Fruit fly (Drosophila melanogaster) whole organism: ENCODE data around the gene CecC.

ENCODE experiments used
- Dll ChIP-seq: fragments of >200 bp; optimal IDR thresholded peaks from 2 replicates; lab custom pipeline; 2017
- pan ChIP-seq: fragments of >200 bp; optimal IDR thresholded peaks from 2 replicates; lab custom pipeline; 2017

- TF ChIP-seq Dll (no peak), pan (lab: Kevin White, UChicago) (no peak)
Observed at dm6 chr3R:30213697-30214096, 2.6 kb upstream of the CecC start, which contains the start of gene CecB.
